Worm (Caenorhabditis elegans) whole organism, L3 larva: ENCODE data around the gene tbc-3.

Experiments used
- ceh-82 ChIP-seq: fragments of 150-350 bp; optimal IDR thresholded peaks from 2 replicates; lab custom pipeline; 2014; ENCODE audit warnings: missing biosample characterization, missing genetic modification characterization
- jun-1 ChIP-seq: fragments of 150-350 bp; optimal IDR thresholded peaks from 2 replicates; lab custom pipeline; 2014; ENCODE audit warnings: missing biosample characterization, missing genetic modification reagents, missing genetic modification characterization
- nfya-1 ChIP-seq: sonication (generic microtip); optimal IDR thresholded peaks from 2 replicates; lab custom pipeline; 2017; ENCODE audit warnings: missing genetic modification characterization, mild to moderate bottlenecking, missing compliant biosample characterization, antibody characterized with exemption, moderate library complexity; ENCODE audit not compliant: insufficient read depth
- nhr-11 ChIP-seq: fragments of 150-350 bp; optimal IDR thresholded peaks from 2 replicates; lab custom pipeline; 2014; ENCODE audit warnings: missing biosample characterization, missing genetic modification characterization
- unc-62 ChIP-seq: fragments of 150-350 bp; sonication (generic microtip); optimal IDR thresholded peaks from 4 replicates; lab custom pipeline; 2014; ENCODE audit warnings: missing biosample characterization, missing genetic modification reagents, missing genetic modification characterization

ce11 chrIV:9895088-9895487 lies 3.7 kb upstream of the tbc-3 start, which contains the start of gene ssp-32:
- TF ChIP-seq jun-1 (tag; lab: Kevin White, UChicago), result no peak
- TF ChIP-seq ceh-82 (tag; lab: Kevin White, UChicago), result no peak
- TF ChIP-seq nhr-11 (tag; lab: Kevin White, UChicago), result no peak
- TF ChIP-seq nfya-1, result no peak
- TF ChIP-seq unc-62, result no peak
